Worm (Caenorhabditis elegans): ENCODE data around the gene C29F5.8.

C29F5.8 gene

DNA sequence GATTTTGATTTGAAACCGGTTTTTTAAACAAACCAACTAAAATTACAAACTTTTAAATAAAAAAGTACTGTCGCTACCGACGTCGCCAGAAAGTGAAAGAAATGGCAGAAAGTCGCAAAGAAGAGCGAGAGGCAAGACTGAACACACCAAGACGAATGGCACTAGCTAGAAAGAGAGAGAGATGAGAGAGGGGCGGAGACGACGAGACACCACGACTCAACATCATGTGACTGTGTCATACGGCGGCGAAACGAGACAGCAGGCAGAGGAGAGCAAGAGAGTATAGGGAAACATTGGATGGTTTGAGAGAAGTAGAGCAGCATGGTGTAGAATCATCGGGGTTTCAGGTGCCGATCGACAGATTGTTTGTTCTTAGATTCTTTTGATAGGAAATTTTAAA is 42.1 kb downstream of the C29F5.8 start (continued):
- TF ChIP-seq mxl-2 (GFP tag; conservative IDR thresholded peaks at IDR 0.05) (0 out of 2 replicates have a peak, but pooled peaks have one; percentile 47), unc-62 (GFP tag; optimal IDR thresholded peaks at IDR 0.05 in 1 of 2) (peak in 1 of 2 experiments; percentile 99), unc-62 (tag; optimal IDR thresholded peaks at IDR 0.05) (no peak), daf-19 (GFP tag; conservative IDR thresholded peaks at IDR 0.05) (no peak), lin-13 (GFP tag; optimal IDR thresholded peaks at IDR 0.05) (peak; percentile 85), fos-1 (tag; optimal IDR thresholded peaks at IDR 0.05) (no peak), snpc-4 (tag; optimal IDR thresholded peaks at IDR 0.05) (peak; percentile 36), tag-97 (GFP tag; IDR thresholded peaks at IDR 0.05) (no peak), jun-1 (tag; optimal IDR thresholded peaks at IDR 0.05) (peak; percentile 64), ceh-44 (GFP tag; IDR thresholded peaks at IDR 0.05) (no peak), F44E2.7 (GFP tag; IDR thresholded peaks at IDR 0.05) (no peak), zfp-3 (GFP tag; conservative IDR thresholded peaks at IDR 0.05) (0 out of 2 replicates have a peak, but pooled peaks have one; percentile 33), egl-43 (GFP tag; IDR thresholded peaks at IDR 0.05) (peak; percentile 78), nhr-77 (tag; optimal IDR thresholded peaks at IDR 0.05) (peak; percentile 76), php-3 (GFP tag; IDR thresholded peaks at IDR 0.05) (0 out of 2 replicates have a peak, but pooled peaks have one; percentile 30), nhr-102 (tag; optimal IDR thresholded peaks at IDR 0.05) (peak; percentile 81), nhr-42 (GFP tag; IDR thresholded peaks at IDR 0.05) (no peak), dmd-9 (GFP tag; IDR thresholded peaks at IDR 0.05) (no peak), lin-15B (tag; optimal IDR thresholded peaks at IDR 0.05) (no peak), mxl-3 (GFP tag; optimal IDR thresholded peaks at IDR 0.05) (peak; percentile 97), ceh-82 (tag; optimal IDR thresholded peaks at IDR 0.05) (no peak), ceh-62 (tag; optimal IDR thresholded peaks at IDR 0.05) (no peak), unc-39 (tag; optimal IDR thresholded peaks at IDR 0.05) (no peak), tra-1 (GFP tag; IDR thresholded peaks at IDR 0.05) (peak; percentile 73; the same call in 1 of the 2 replicates), aha-1 (tag) (peak; percentile 89)

DNA sequence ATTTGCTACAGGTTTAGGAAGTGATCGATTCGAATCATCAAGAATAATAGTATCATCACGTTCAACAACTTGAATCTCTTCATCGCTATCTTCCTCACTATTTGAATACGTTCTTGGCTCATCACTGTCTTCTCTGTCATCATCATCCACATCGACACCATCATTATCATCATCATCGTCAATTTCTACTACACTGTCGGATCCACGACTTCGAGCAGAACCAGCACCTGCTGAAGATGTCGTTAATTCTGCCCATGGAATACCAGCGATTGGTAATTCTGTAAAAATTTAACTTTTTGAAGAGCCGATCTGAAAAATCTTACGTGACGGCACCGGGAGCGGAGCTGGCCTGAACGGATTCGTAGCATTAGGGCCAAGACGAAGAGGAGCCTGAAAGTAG is 43.7 kb downstream of the C29F5.8 start:
- TF ChIP-seq lin-13 (GFP tag; optimal IDR thresholded peaks at IDR 0.05) (no peak), nhr-11 (tag; optimal IDR thresholded peaks at IDR 0.05) (no peak), nhr-41 (GFP tag; IDR thresholded peaks at IDR 0.05) (no peak), ctbp-1 (GFP tag; IDR thresholded peaks at IDR 0.05) (no peak), nhr-237 (tag; optimal IDR thresholded peaks at IDR 0.05) (no peak), ZK337.2 (GFP tag; IDR thresholded peaks at IDR 0.05) (no peak)

DNA sequence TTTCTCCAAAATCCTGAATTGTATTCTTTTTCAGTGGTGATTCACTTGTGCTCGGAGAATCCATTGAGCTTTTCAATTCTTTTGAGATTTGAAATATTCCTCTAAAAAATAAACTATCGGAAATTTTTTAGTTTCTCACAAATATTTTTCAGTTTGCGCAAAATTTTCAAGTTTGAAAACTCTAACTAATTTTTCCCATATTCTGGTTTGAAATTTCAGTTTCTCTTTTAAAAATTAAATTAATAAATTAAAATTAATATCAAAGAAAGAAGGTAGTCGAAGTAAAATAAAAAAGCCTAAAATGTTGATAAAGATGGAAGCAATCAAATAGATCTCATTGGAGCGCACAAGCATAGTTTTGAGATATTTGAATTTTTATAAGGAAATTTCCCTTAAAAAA is 45.7 kb downstream of the C29F5.8 start, which contains the start of gene C32D5.10:
Gene C32D5.10, minus strand, starts transcription at position 101 of the 400 bp plus-strand sequence.
- TF ChIP-seq pqm-1 (tag; optimal IDR thresholded peaks at IDR 0.05): no peak
- TF ChIP-seq fos-1 (tag; optimal IDR thresholded peaks at IDR 0.05): no peak
- no peak for TF ChIP-seq fkh-10 (GFP tag; optimal IDR thresholded peaks at IDR 0.05)
- no peak for TF ChIP-seq zfp-3 (GFP tag; conservative IDR thresholded peaks at IDR 0.05)
- no peak for TF ChIP-seq hif-1 (tag; optimal IDR thresholded peaks at IDR 0.05)
- TF ChIP-seq nhr-6 (tag; optimal IDR thresholded peaks at IDR 0.05): no peak
- TF ChIP-seq mdt-29 (GFP tag; IDR thresholded peaks at IDR 0.05): no peak
- no peak for TF ChIP-seq mes-2 (tag; optimal IDR thresholded peaks at IDR 0.05; ENCODE audit: poor library complexity, severe bottlenecking)
- TF ChIP-seq T26A8.4 (GFP tag; IDR thresholded peaks at IDR 0.05): no peak
- TF ChIP-seq saeg-2 (GFP tag; IDR thresholded peaks at IDR 0.05): no peak
- TF ChIP-seq lin-13 (GFP tag; optimal IDR thresholded peaks at IDR 0.05): no peak
- TF ChIP-seq tra-1 (GFP tag; IDR thresholded peaks at IDR 0.05): no peak
- TF ChIP-seq ceh-28 (tag; optimal IDR thresholded peaks at IDR 0.05): no peak
- no peak for TF ChIP-seq nhr-25 (tag; optimal IDR thresholded peaks at IDR 0.05; ENCODE audit: borderline replicate concordance, insufficient read depth)
- TF ChIP-seq ZK546.5 (tag; optimal IDR thresholded peaks at IDR 0.05): no peak

All from whole organism, L4 larva.